Fruit fly (Drosophila melanogaster): Measurements from ENCODE around the gene CG18585.
A peak's percentile ranks its signal among the peaks of the same experiment; 100 is the strongest.

The CG18585 gene

dm6 chr2L:7716545-7716944, 25.7 kb upstream of the CG18585 start, which contains the start of gene CG33296:
Gene CG33296 (minus strand): TSS chr2L:7716645.
- TF ChIP-seq H15 (GFP tag; IDR thresholded peaks at IDR 0.05), result no peak
- TF ChIP-seq Oaz (GFP tag; IDR thresholded peaks at IDR 0.05), result no peak
- TF ChIP-seq fd102C (GFP tag; optimal IDR thresholded peaks at IDR 0.05), result no peak
- no peak for TF ChIP-seq CG6272 (GFP tag; IDR thresholded peaks at IDR 0.05)
- no peak for TF ChIP-seq CG12769 (tag; optimal IDR thresholded peaks at IDR 0.05)
- TF ChIP-seq CG4617 (GFP tag; optimal IDR thresholded peaks at IDR 0.05; ENCODE audit: borderline replicate concordance), result no peak
- no peak for TF ChIP-seq Gug (GFP tag; IDR thresholded peaks at IDR 0.05)
- TF ChIP-seq lbe (GFP tag; optimal IDR thresholded peaks at IDR 0.05), result no peak
- no peak for TF ChIP-seq CG31441 (GFP tag; IDR thresholded peaks at IDR 0.05)
- no peak for TF ChIP-seq onecut (GFP tag; IDR thresholded peaks at IDR 0.05)
- TF ChIP-seq exex (tag; optimal IDR thresholded peaks at IDR 0.05), result no peak
- TF ChIP-seq ken (GFP tag; IDR thresholded peaks at IDR 0.05), result no peak
- no peak for TF ChIP-seq nom (GFP tag; optimal IDR thresholded peaks at IDR 0.05)
- no peak for TF ChIP-seq pan (optimal IDR thresholded peaks at IDR 0.05)
- TF ChIP-seq pan (GFP tag; optimal IDR thresholded peaks at IDR 0.05 in 1 of 2, IDR thresholded peaks at IDR 0.05 in 1 of 2), result no peak
- no peak for TF ChIP-seq CG12659 (GFP tag; optimal IDR thresholded peaks at IDR 0.05)
- TF ChIP-seq CG17361 (GFP tag; IDR thresholded peaks at IDR 0.05), result no peak

- no peak for TF ChIP-seq dmrt11E (tag; optimal IDR thresholded peaks at IDR 0.05)
- TF ChIP-seq CG3847 (GFP tag; IDR thresholded peaks at IDR 0.05), result 0 out of 2 replicates have a peak, but pooled peaks have one; percentile 6
- peak; percentile 84 for TF ChIP-seq kah (GFP tag; optimal IDR thresholded peaks at IDR 0.05)
- peak; percentile 70 for TF ChIP-seq nau (GFP tag; optimal IDR thresholded peaks at IDR 0.05)
- TF ChIP-seq hkb (optimal IDR thresholded peaks at IDR 0.05), result no peak
- no peak for TF ChIP-seq hkb (GFP tag; IDR thresholded peaks at IDR 0.05)
- TF ChIP-seq z (GFP tag; IDR thresholded peaks at IDR 0.05), result peak; percentile 93
- TF ChIP-seq Bdp1 (GFP tag; optimal IDR thresholded peaks at IDR 0.05), result peak; percentile 90
- peak; percentile 77; the same call in 2 of the 3 replicates for TF ChIP-seq sr (GFP tag; IDR thresholded peaks at IDR 0.05)
- TF ChIP-seq CG12769 (tag; optimal IDR thresholded peaks at IDR 0.05), result peak; percentile 13
- TF ChIP-seq zen2 (GFP tag; IDR thresholded peaks at IDR 0.05; ENCODE audit: partially characterized antibody), result 0 out of 3 replicates have a peak, but pooled peaks have one; percentile 27
Observed at dm6 chr2L:7711034-7711685, 20.3 kb upstream of the CG18585 start.

- no peak for TF ChIP-seq nom (GFP tag; optimal IDR thresholded peaks at IDR 0.05)
- no peak for TF ChIP-seq CG14860 (GFP tag; IDR thresholded peaks at IDR 0.05; ENCODE audit: partially characterized antibody)
- no peak for TF ChIP-seq gt (GFP tag; IDR thresholded peaks at IDR 0.05)
- TF ChIP-seq Gug (GFP tag; IDR thresholded peaks at IDR 0.05), result no peak
- no peak for TF ChIP-seq CG10321 (GFP tag; IDR thresholded peaks at IDR 0.05)
Observed at dm6 chr2L:7710580-7710979, 19.7 kb upstream of the CG18585 start, which contains the start of gene Ntl. Gene Ntl (plus strand): TSS chr2L:7710880.

- TF ChIP-seq CG10147 (GFP tag; optimal IDR thresholded peaks at IDR 0.05), result no peak
- peak; percentile 18; the same call in 1 of the 2 replicates for TF ChIP-seq CG6689 (GFP tag; IDR thresholded peaks at IDR 0.05)
- no peak for TF ChIP-seq prd (optimal IDR thresholded peaks at IDR 0.05)
- peak; percentile 19; the same call in 1 of the 3 replicates for TF ChIP-seq prd (GFP tag; IDR thresholded peaks at IDR 0.05)
- TF ChIP-seq sd (tag; optimal IDR thresholded peaks at IDR 0.05), result peak; percentile 19
- TF ChIP-seq Hmr (GFP tag; optimal IDR thresholded peaks at IDR 0.05), result peak; percentile 35
- TF ChIP-seq sr (GFP tag; IDR thresholded peaks at IDR 0.05), result peak; percentile 60; the same call in 2 of the 3 replicates
- peak; percentile 11 for TF ChIP-seq fd3F (GFP tag; optimal IDR thresholded peaks at IDR 0.05)
- TF ChIP-seq Oli (tag; optimal IDR thresholded peaks at IDR 0.05), result peak; percentile 26
- TF ChIP-seq ftz-f1 (GFP tag; optimal IDR thresholded peaks at IDR 0.05), result no peak
- TF ChIP-seq CG7928 (GFP tag; optimal IDR thresholded peaks at IDR 0.05), result no peak
- no peak for TF ChIP-seq CG1647 (GFP tag; optimal IDR thresholded peaks at IDR 0.05)
- peak; percentile 53 for TF ChIP-seq CG15269 (tag; optimal IDR thresholded peaks at IDR 0.05)
- TF ChIP-seq ranshi (GFP tag; IDR thresholded peaks at IDR 0.05), result peak; percentile 14; the same call in 1 of the 2 replicates
- TF ChIP-seq Abd-B (GFP tag; optimal IDR thresholded peaks at IDR 0.05), result no peak
- no peak for TF ChIP-seq CG17359 (tag; optimal IDR thresholded peaks at IDR 0.05)
- peak; percentile 45; the same call in 1 of the 2 replicates for TF ChIP-seq CG32767 (GFP tag; IDR thresholded peaks at IDR 0.05)
- no peak for TF ChIP-seq C15 (GFP tag; IDR thresholded peaks at IDR 0.05)
Observed at dm6 chr2L:7703534-7703933, 12.7 kb upstream of the CG18585 start.

Measured in whole organism, embryonic.